Worm (Caenorhabditis elegans) whole organism, mixed stage, embryonic: ENCODE results near the gene H06H21.8.

Experiments
- bed-3 ChIP-seq: fragments of 200-800 bp; sonication (Bioruptor generic); optimal IDR thresholded peaks from 3 replicates; lab custom pipeline; 2018; ENCODE audit warnings: mild to moderate bottlenecking, missing genetic modification characterization, moderate library complexity, missing compliant biosample characterization
- blmp-1 ChIP-seq: fragments of 150-350 bp; optimal IDR thresholded peaks from 2 replicates; lab custom pipeline; 2014; ENCODE audit warnings: missing biosample characterization, missing genetic modification characterization
- ces-1 ChIP-seq: fragments of 150-350 bp; optimal IDR thresholded peaks from 2 replicates; lab custom pipeline; 2014; ENCODE audit warnings: missing biosample characterization, missing genetic modification reagents, missing genetic modification characterization
- drap-1 ChIP-seq: fragments of 200-800 bp; sonication (Bioruptor generic); optimal IDR thresholded peaks from 3 replicates; lab custom pipeline; 2018; ENCODE audit warnings: mild to moderate bottlenecking, missing genetic modification characterization, missing compliant biosample characterization
- flh-1 ChIP-seq: fragments of 200-800 bp; sonication (Bioruptor generic); optimal IDR thresholded peaks from 2 replicates; lab custom pipeline; 2018; ENCODE audit warnings: mild to moderate bottlenecking, missing genetic modification characterization, moderate library complexity, missing compliant biosample characterization
- lin-32 ChIP-seq: fragments of 200-800 bp; sonication (Bioruptor generic); optimal IDR thresholded peaks from 2 replicates; lab custom pipeline; 2018; ENCODE audit warnings: mild to moderate bottlenecking, missing genetic modification characterization, missing compliant biosample characterization
- lsy-2 ChIP-seq: fragments of 150-350 bp; optimal IDR thresholded peaks from 2 replicates; lab custom pipeline; 2014; ENCODE audit warnings: missing biosample characterization, missing genetic modification characterization
- mep-1 ChIP-seq: fragments of 150-350 bp; optimal IDR thresholded peaks from 2 replicates; lab custom pipeline; 2017; ENCODE audit warnings: missing biosample characterization, missing genetic modification reagents, missing genetic modification characterization, inconsistent platforms
- nhr-237 ChIP-seq: fragments of 150-350 bp; optimal IDR thresholded peaks from 2 replicates; lab custom pipeline; 2014; ENCODE audit warnings: missing biosample characterization, missing genetic modification characterization
- pha-4 ChIP-seq: fragments of 150-350 bp; optimal IDR thresholded peaks from 2 replicates; lab custom pipeline; 2018; ENCODE audit warnings: missing biosample characterization, missing genetic modification reagents, missing genetic modification characterization
- sptf-1 ChIP-seq: sonication (generic microtip); optimal IDR thresholded peaks from 2 replicates; lab custom pipeline; 2017; ENCODE audit warnings: mild to moderate bottlenecking, missing genetic modification characterization, moderate library complexity, missing compliant biosample characterization
- unc-39 ChIP-seq: fragments of 150-350 bp; optimal IDR thresholded peaks from 2 replicates; lab custom pipeline; 2014; ENCODE audit warnings: missing biosample characterization, missing genetic modification characterization
- unc-62 ChIP-seq: fragments of 150-350 bp; optimal IDR thresholded peaks from 2 replicates; lab custom pipeline; 2014; ENCODE audit warnings: missing biosample characterization, missing genetic modification reagents, missing genetic modification characterization
- ztf-11 ChIP-seq: fragments of 150-350 bp; optimal IDR thresholded peaks from 2 replicates; lab custom pipeline; 2014; ENCODE audit warnings: missing biosample characterization, missing genetic modification characterization

- TF ChIP-seq nhr-237 (tag; lab: Kevin White, UChicago) (no peak), ztf-11 (tag; lab: Kevin White, UChicago) (no peak), sptf-1 (tag; lab: Kevin White, UChicago) (no peak), lin-32 (no peak), ces-1 (GFP tag; lab: Kevin White, UChicago) (no peak), unc-62 (GFP tag; lab: Kevin White, UChicago) (no peak), lsy-2 (tag; lab: Kevin White, UChicago) (no peak), unc-39 (tag; lab: Kevin White, UChicago) (no peak), blmp-1 (tag; lab: Kevin White, UChicago) (no peak), mep-1 (no peak), bed-3 (GFP tag; lab: Kevin White, UChicago) (no peak), drap-1 (GFP tag; lab: Kevin White, UChicago) (no peak), pha-4 (tag; lab: Kevin White, UChicago) (no peak), flh-1 (GFP tag; lab: Kevin White, UChicago) (no peak)
Observed at ce11 chrIV:4809397-4809796, 11.5 kb downstream of the H06H21.8 start, which contains the start of gene ubxn-6.
